Fruit fly (Drosophila melanogaster) whole organism, pupa: Measurements from ENCODE around the gene simj.

Experiments
- CG13204 ChIP-seq: fragments of 200-800 bp; sonication (Bioruptor generic); optimal IDR thresholded peaks from 2 replicates; lab custom pipeline; 2018; ENCODE audit warnings: missing biosample characterization, mild to moderate bottlenecking, missing genetic modification characterization, moderate library complexity
- CG14655 ChIP-seq: fragments of 200-800 bp; sonication (Bioruptor generic); optimal IDR thresholded peaks from 3 replicates; lab custom pipeline; 2017; ENCODE audit warnings: mild to moderate bottlenecking, missing biosample characterization, missing genetic modification reagents, missing genetic modification characterization
- CG17806 ChIP-seq: fragments of 200-800 bp; sonication (Bioruptor generic); optimal IDR thresholded peaks from 2 replicates; lab custom pipeline; 2018; ENCODE audit warnings: missing biosample characterization, mild to moderate bottlenecking, missing genetic modification characterization, moderate library complexity
- CG8159 ChIP-seq: fragments of 200-800 bp; sonication (Bioruptor generic); optimal IDR thresholded peaks from 3 replicates; lab custom pipeline; 2018; ENCODE audit warnings: missing biosample characterization, mild to moderate bottlenecking, missing genetic modification characterization, moderate library complexity
- CG8301 ChIP-seq: fragments of 200-800 bp; sonication (Bioruptor generic); optimal IDR thresholded peaks from 2 replicates; lab custom pipeline; 2018; ENCODE audit warnings: missing biosample characterization, mild to moderate bottlenecking, missing genetic modification characterization
- Ets98B ChIP-seq: fragments of 200-800 bp; sonication (Bioruptor generic); IDR thresholded peaks from 2 replicates; pipeline ENCODE4 v1.3.6; 2022; ENCODE audit warnings: missing biosample characterization, missing genetic modification characterization
- Pif1A ChIP-seq: fragments of 200-800 bp; sonication (Bioruptor generic); optimal IDR thresholded peaks from 3 replicates; lab custom pipeline; 2016; ENCODE audit warnings: missing biosample characterization, missing genetic modification characterization
- Pif1B ChIP-seq: fragments of 200-800 bp; sonication (Bioruptor generic); optimal IDR thresholded peaks from 3 replicates; lab custom pipeline; 2016; ENCODE audit warnings: missing biosample characterization, missing genetic modification characterization
- Snoo ChIP-seq: fragments of 200-800 bp; sonication (Bioruptor generic); optimal IDR thresholded peaks from 3 replicates; lab custom pipeline; 2017; ENCODE audit warnings: missing biosample characterization, mild to moderate bottlenecking, missing genetic modification characterization, inconsistent platforms
- rn ChIP-seq: fragments of 200-800 bp; sonication (Bioruptor generic); IDR thresholded peaks from 2 replicates; pipeline ENCODE4 v1.3.6; 2022; ENCODE audit warnings: missing biosample characterization, missing genetic modification characterization

dm6 chr3L:10630885-10631359, 33.6 kb upstream of the simj start, which contains the start of the genes CG42535, CG34001 and hay:
- no peak for TF ChIP-seq CG8301 (tag; lab: Kevin White, UChicago)
- no peak for TF ChIP-seq rn (GFP tag; lab: Robert Waterston, UW)
- no peak for TF ChIP-seq Pif1B
- no peak for TF ChIP-seq CG8159 (tag; lab: Kevin White, UChicago)
- no peak for TF ChIP-seq CG13204 (GFP tag; lab: Kevin White, UChicago)
- TF ChIP-seq CG14655 (GFP tag; lab: Kevin White, UChicago), result no peak
- no peak for TF ChIP-seq Ets98B (GFP tag; lab: Robert Waterston, UW)
- no peak for TF ChIP-seq Pif1A
- TF ChIP-seq CG17806 (tag; lab: Kevin White, UChicago), result no peak
- no peak for TF ChIP-seq Snoo
